Worm (Caenorhabditis elegans) whole organism, L3 larva: ENCODE data around the gene nspb-7.

Experiments used
- ama-1 ChIP-seq: fragments of 150-350 bp; optimal IDR thresholded peaks from 2 replicates; lab custom pipeline; 2018
- ceh-16 ChIP-seq: sonication (generic microtip); optimal IDR thresholded peaks from 2 replicates; lab custom pipeline; 2017; ENCODE audit warnings: missing biosample characterization, missing genetic modification characterization
- ceh-28 ChIP-seq: fragments of 150-350 bp; optimal IDR thresholded peaks from 2 replicates; lab custom pipeline; 2014; ENCODE audit warnings: missing biosample characterization, missing genetic modification reagents, missing genetic modification characterization
- ceh-82 ChIP-seq: fragments of 150-350 bp; optimal IDR thresholded peaks from 2 replicates; lab custom pipeline; 2014; ENCODE audit warnings: missing biosample characterization, missing genetic modification characterization
- ceh-9 ChIP-seq: sonication (generic microtip); optimal IDR thresholded peaks from 2 replicates; lab custom pipeline; 2018; ENCODE audit warnings: missing biosample characterization, missing genetic modification characterization
- daf-12 ChIP-seq: fragments of 150-350 bp; optimal IDR thresholded peaks from 2 replicates; lab custom pipeline; 2014; ENCODE audit warnings: missing biosample characterization, missing genetic modification reagents, missing genetic modification characterization
- egl-5 ChIP-seq: fragments of 150-350 bp; optimal IDR thresholded peaks from 2 replicates; lab custom pipeline; 2017; ENCODE audit warnings: missing biosample characterization, missing genetic modification reagents, missing genetic modification characterization, inconsistent platforms
- elt-1 ChIP-seq: fragments of 150-350 bp; optimal IDR thresholded peaks from 2 replicates; lab custom pipeline; 2014; ENCODE audit warnings: missing biosample characterization, missing genetic modification characterization
- elt-2 ChIP-seq: sonication (generic microtip); optimal IDR thresholded peaks from 2 replicates; lab custom pipeline; 2016; ENCODE audit warnings: missing genetic modification reagents, mild to moderate bottlenecking, missing genetic modification characterization, missing compliant biosample characterization
- fkh-2 ChIP-seq: fragments of 150-350 bp; optimal IDR thresholded peaks from 2 replicates; lab custom pipeline; 2014; ENCODE audit warnings: missing biosample characterization, missing genetic modification reagents, missing genetic modification characterization
- fos-1 ChIP-seq: fragments of 150-350 bp; optimal IDR thresholded peaks from 2 replicates; lab custom pipeline; 2014; ENCODE audit warnings: missing biosample characterization, missing genetic modification characterization
- hmg-11 ChIP-seq: sonication (generic microtip); optimal IDR thresholded peaks from 2 replicates; lab custom pipeline; 2016; ENCODE audit warnings: missing genetic modification characterization, missing compliant biosample characterization
- lin-15B ChIP-seq: fragments of 150-350 bp; optimal IDR thresholded peaks from 2 replicates; lab custom pipeline; 2014; ENCODE audit warnings: missing biosample characterization, missing genetic modification characterization
- lin-39 ChIP-seq: fragments of 150-350 bp; optimal IDR thresholded peaks from 2 replicates; lab custom pipeline; 2018; ENCODE audit warnings: missing biosample characterization, missing genetic modification reagents, missing genetic modification characterization
- lsy-12 ChIP-seq: sonication (generic microtip); optimal IDR thresholded peaks from 2 replicates; lab custom pipeline; 2016; ENCODE audit warnings: mild to moderate bottlenecking, missing genetic modification characterization, missing compliant biosample characterization
- mml-1 ChIP-seq: fragments of 150-350 bp; sonication (generic microtip); optimal IDR thresholded peaks from 3 replicates; lab custom pipeline; 2014; ENCODE audit warnings: missing biosample characterization, missing genetic modification characterization
- nfya-1 ChIP-seq: sonication (generic microtip); optimal IDR thresholded peaks from 2 replicates; lab custom pipeline; 2017; ENCODE audit warnings: missing genetic modification characterization, mild to moderate bottlenecking, missing compliant biosample characterization, antibody characterized with exemption, moderate library complexity; ENCODE audit not compliant: insufficient read depth
- nhr-23 ChIP-seq: fragments of 150-350 bp; optimal IDR thresholded peaks from 2 replicates; lab custom pipeline; 2014; ENCODE audit warnings: missing biosample characterization, missing genetic modification reagents, missing genetic modification characterization
- nhr-237 ChIP-seq: fragments of 150-350 bp; optimal IDR thresholded peaks from 2 replicates; lab custom pipeline; 2014; ENCODE audit warnings: missing biosample characterization, missing genetic modification characterization
- nhr-25 ChIP-seq: sonication (generic microtip); optimal IDR thresholded peaks from 2 replicates; lab custom pipeline; 2017; ENCODE audit warnings: missing biosample characterization, missing genetic modification characterization
- nhr-28 ChIP-seq: fragments of 150-350 bp; optimal IDR thresholded peaks from 2 replicates; lab custom pipeline; 2014; ENCODE audit warnings: missing biosample characterization, missing genetic modification characterization
- nhr-43 ChIP-seq: sonication (generic microtip); optimal IDR thresholded peaks from 2 replicates; lab custom pipeline; 2016; ENCODE audit warnings: mild to moderate bottlenecking, missing genetic modification characterization, missing compliant biosample characterization; ENCODE audit not compliant: poor library complexity, severe bottlenecking
- nhr-67 ChIP-seq: fragments of 150-350 bp; optimal IDR thresholded peaks from 2 replicates; lab custom pipeline; 2014; ENCODE audit warnings: missing biosample characterization, missing genetic modification characterization
- nhr-76 ChIP-seq: fragments of 150-350 bp; sonication (generic microtip); optimal IDR thresholded peaks from 5 replicates; lab custom pipeline; 2014; ENCODE audit warnings: missing biosample characterization, missing genetic modification characterization
- skn-1 ChIP-seq: fragments of 150-350 bp; optimal IDR thresholded peaks from 2 replicates; lab custom pipeline; 2014; ENCODE audit warnings: missing biosample characterization, missing genetic modification characterization
- unc-39 ChIP-seq: sonication (generic microtip); optimal IDR thresholded peaks from 4 replicates; lab custom pipeline; 2017; ENCODE audit warnings: missing biosample characterization, missing genetic modification characterization
- unc-62 ChIP-seq: fragments of 150-350 bp; sonication (generic microtip); optimal IDR thresholded peaks from 4 replicates; lab custom pipeline; 2014; ENCODE audit warnings: missing biosample characterization, missing genetic modification reagents, missing genetic modification characterization
- ztf-4 ChIP-seq: fragments of 150-350 bp; optimal IDR thresholded peaks from 2 replicates; lab custom pipeline; 2014; ENCODE audit warnings: missing biosample characterization, missing genetic modification characterization

The nspb-7 gene

ce11 chrII:14605479-14605878, 27.4 kb downstream of the nspb-7 start, which contains the start of gene F19H8.2:
TSS of gene F19H8.2 (minus strand) at chrII:14605869.
- TF ChIP-seq elt-1 (tag; lab: Kevin White, UChicago) (peak; percentile 50), nhr-23 (tag; lab: Kevin White, UChicago) (peak; percentile 18), hmg-11 (tag; lab: Kevin White, UChicago) (no peak), unc-62 (GFP tag; lab: Kevin White, UChicago) (no peak), nhr-28 (no peak), ama-1 (peak; percentile 71)

DNA sequence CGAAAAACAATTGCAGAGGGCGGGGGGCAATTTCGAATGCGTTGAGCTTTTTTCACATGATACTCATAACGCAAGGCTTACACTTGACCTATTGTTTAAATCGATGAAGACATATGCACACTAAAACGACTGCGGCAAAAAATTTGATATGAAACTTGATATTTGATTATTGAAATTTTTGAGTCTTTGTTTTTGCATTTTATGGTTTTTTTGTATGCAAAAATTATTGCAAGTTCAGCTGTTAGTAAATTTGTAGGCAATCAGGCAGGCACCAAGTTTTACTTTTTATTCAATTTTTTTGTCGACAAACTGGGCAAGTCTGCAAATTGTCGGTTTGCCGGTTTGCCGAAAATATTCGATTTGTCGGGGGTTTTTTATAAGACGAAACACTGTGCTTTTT, 28.1 kb downstream of the nspb-7 start, which contains the start of gene arl-3:
Gene arl-3, plus strand, starts transcription at position 301 of the 400 bp plus-strand sequence.
- TF ChIP-seq skn-1: peak; percentile 7
- TF ChIP-seq mml-1 (tag; lab: Kevin White, UChicago): no peak
- no peak for TF ChIP-seq nhr-23 (tag; lab: Kevin White, UChicago)

DNA sequence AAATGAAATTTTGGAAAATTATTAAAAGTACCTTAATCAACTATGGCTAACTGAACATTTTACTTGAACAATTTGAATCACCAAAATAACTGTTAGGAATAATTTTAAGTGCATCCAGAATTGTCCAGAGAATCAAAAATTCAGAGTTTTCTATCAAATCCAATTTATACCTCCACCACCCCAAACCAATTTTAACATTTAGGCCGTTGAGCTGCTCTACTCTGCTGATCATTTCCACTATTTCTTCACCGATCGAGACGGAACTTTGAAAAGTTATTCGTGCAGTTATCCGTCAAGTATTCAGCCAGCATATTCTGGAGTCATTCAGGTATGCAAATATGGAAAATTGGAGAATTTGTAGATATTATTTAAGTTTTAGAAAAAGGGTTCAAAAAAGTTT, 30.4 kb downstream of the nspb-7 start:
- TF ChIP-seq nhr-76 (tag; lab: Kevin White, UChicago) (no peak), ama-1 (peak; percentile 92), nhr-23 (tag; lab: Kevin White, UChicago) (no peak), ztf-4 (tag; lab: Kevin White, UChicago) (peak; percentile 71)

ce11 chrII:14609297-14609937, 31.3 kb downstream of the nspb-7 start:
- TF ChIP-seq unc-39 (tag; lab: Kevin White, UChicago): no peak
- TF ChIP-seq lsy-12: no peak
- TF ChIP-seq nhr-23 (tag; lab: Kevin White, UChicago): no peak
- peak; percentile 81 for TF ChIP-seq ama-1

DNA sequence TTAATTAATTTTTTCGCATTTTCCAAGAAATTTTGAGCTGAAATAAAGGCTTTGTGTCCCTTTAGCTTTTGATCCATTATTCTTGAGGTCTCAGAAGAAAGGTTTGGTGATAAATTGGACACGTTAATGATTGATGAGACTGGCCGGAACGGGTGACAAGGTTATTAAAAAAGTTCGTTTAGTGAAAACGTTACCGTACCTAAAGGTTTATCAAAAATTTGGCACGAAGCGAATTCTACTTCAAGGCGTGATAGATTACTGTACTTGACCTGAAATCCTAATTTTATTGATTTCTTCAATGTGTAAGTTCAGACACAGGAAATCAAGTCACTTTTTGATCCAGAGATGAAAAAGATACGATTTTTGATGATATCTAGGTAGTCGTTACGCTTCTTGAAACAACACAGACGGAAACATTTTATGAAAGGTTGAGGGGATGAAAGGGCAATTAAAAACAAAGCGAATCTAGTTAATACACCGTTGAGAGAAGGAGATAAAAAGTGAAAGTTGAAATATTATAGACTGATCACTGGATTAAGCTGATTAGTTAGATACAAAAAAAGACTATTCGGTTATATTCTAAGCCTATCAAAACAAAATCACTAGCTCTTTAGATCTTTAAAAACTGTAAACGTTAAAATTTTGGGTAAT, 32.5 kb downstream of the nspb-7 start:
- TF ChIP-seq elt-2 (tag; lab: Kevin White, UChicago): peak; percentile 15
- TF ChIP-seq ama-1: peak; percentile 65
- TF ChIP-seq lin-39 (tag; lab: Kevin White, UChicago): no peak
- no peak for TF ChIP-seq ceh-9 (tag; lab: Kevin White, UChicago)
- TF ChIP-seq nhr-43 (tag; lab: Kevin White, UChicago): no peak
- TF ChIP-seq skn-1: no peak
- TF ChIP-seq fkh-2 (tag; lab: Kevin White, UChicago): no peak
- no peak for TF ChIP-seq mml-1 (tag; lab: Kevin White, UChicago)
- no peak for TF ChIP-seq daf-12
- TF ChIP-seq elt-1 (tag; lab: Kevin White, UChicago): peak; percentile 39
- TF ChIP-seq ztf-4 (tag; lab: Kevin White, UChicago): peak; percentile 24
- TF ChIP-seq nhr-28: no peak
- TF ChIP-seq nhr-76 (tag; lab: Kevin White, UChicago): no peak
- TF ChIP-seq nhr-237 (tag; lab: Kevin White, UChicago): no peak
- TF ChIP-seq nhr-67 (tag; lab: Kevin White, UChicago): no peak
- no peak for TF ChIP-seq lin-15B
- no peak for TF ChIP-seq fos-1 (tag; lab: Kevin White, UChicago)

- TF ChIP-seq ceh-16 (tag; lab: Kevin White, UChicago): no peak
- no peak for TF ChIP-seq nhr-25 (tag; lab: Kevin White, UChicago)
- peak; percentile 45 for TF ChIP-seq ama-1
Observed at ce11 chrII:14611307-14611706, 33.2 kb downstream of the nspb-7 start.

DNA sequence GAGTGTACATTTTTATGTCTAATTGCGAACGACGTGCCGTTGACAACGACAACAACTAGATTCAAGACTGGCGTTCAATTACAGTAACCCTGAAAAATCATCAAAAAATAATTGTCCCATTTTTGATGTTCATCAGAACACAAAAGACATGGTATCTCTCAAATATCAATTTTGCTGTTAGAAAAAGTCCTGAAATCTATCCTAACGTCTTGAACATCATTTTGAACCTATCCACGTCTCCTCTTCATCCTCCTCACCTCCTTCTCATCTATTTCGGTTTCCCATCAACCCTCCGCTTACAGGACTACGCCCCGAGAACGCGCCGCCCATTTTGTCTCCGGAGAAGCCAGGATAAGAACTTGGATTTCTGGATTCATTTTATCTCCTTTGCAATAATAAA, 37.6 kb downstream of the nspb-7 start, which contains the start of gene mltn-9:
Gene mltn-9, plus strand, starts transcription at position 301 of the 400 bp plus-strand sequence.
- TF ChIP-seq fos-1 (tag; lab: Kevin White, UChicago) (no peak), nfya-1 (tag; lab: Kevin White, UChicago) (no peak), lin-15B (no peak), nhr-28 (no peak), egl-5 (tag; lab: Kevin White, UChicago) (no peak), ceh-82 (tag; lab: Kevin White, UChicago) (no peak), ceh-28 (tag; lab: Kevin White, UChicago) (no peak), mml-1 (tag; lab: Kevin White, UChicago) (no peak), elt-1 (tag; lab: Kevin White, UChicago) (no peak), fkh-2 (tag; lab: Kevin White, UChicago) (no peak)
- TF ChIP-seq, all 47 proteins: peak for 0
